Worm (Caenorhabditis elegans): ENCODE results near the gene Y38H6C.9.

Y38H6C.9 gene

DNA sequence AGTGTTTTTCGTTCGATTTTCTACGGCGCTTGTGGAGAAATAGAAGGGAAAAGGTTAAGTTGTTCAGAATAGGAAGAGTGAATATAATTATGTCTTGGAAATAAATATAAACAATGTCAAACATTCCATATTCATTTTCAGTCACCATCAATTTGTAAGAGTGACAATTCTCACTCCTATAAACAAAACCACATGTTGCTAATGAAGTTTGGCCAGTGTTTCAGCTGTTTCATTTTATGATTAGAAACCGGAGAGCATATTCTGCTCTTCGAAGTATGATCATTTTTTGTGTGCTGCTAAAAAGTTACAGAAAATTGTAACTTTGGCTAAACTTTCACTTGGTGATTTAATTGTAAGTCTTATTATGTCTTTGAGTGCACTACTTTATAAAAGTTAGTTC lies 33.0 kb upstream of the Y38H6C.9 start, which contains the start of gene Y38H6C.21:
TSS of gene Y38H6C.21 (minus strand) at position 148 of the 400 bp plus-strand sequence.
- TF ChIP-seq ces-1 (GFP tag; optimal IDR thresholded peaks at IDR 0.05) (no peak), ceh-39 (tag; optimal IDR thresholded peaks at IDR 0.05) (no peak), sem-2 (GFP tag; optimal IDR thresholded peaks at IDR 0.05) (no peak), elt-1 (tag; optimal IDR thresholded peaks at IDR 0.05; ENCODE audit: borderline replicate concordance, insufficient read depth) (no peak), lsy-2 (tag; optimal IDR thresholded peaks at IDR 0.05) (no peak), hlh-1 (tag; optimal IDR thresholded peaks at IDR 0.05) (no peak)

DNA sequence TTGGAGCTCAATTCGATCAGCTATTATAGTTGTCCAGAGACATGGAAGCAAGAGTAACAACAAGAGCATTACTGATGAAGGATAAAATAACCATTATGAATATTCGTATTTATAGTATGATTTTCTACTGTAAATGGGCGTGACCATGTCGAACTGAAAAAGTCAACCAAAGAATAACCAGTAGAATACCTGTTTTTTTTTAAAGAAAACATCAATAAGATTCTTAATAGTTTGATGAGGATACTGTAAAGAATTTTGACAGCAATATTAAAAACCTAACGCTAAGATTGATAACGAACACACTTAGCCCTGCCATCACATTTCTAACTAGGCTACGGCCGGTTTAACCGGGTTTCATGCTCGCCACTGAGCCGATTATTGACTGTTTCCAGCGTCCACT lies 30.9 kb upstream of the Y38H6C.9 start, which contains the start of gene vmo-1:
TSS of gene vmo-1 (minus strand) at position 101 of the 400 bp plus-strand sequence.
- TF ChIP-seq snpc-4 (tag; optimal IDR thresholded peaks at IDR 0.05) (no peak), cnd-1 (tag; optimal IDR thresholded peaks at IDR 0.05) (no peak), blmp-1 (tag; optimal IDR thresholded peaks at IDR 0.05) (no peak), nhr-2 (tag; optimal IDR thresholded peaks at IDR 0.05) (no peak), unc-120 (tag; optimal IDR thresholded peaks at IDR 0.05; ENCODE audit: poor library complexity, severe bottlenecking) (no peak), mep-1 (tag; optimal IDR thresholded peaks at IDR 0.05) (no peak), mls-2 (tag; optimal IDR thresholded peaks at IDR 0.05) (no peak), mab-5 (tag; optimal IDR thresholded peaks at IDR 0.05) (no peak), ces-1 (GFP tag; optimal IDR thresholded peaks at IDR 0.05) (no peak), M03D4.4 (tag; optimal IDR thresholded peaks at IDR 0.05) (no peak), elt-3 (tag; optimal IDR thresholded peaks at IDR 0.05) (no peak), zip-8 (tag; optimal IDR thresholded peaks at IDR 0.05) (no peak), lsy-2 (tag; optimal IDR thresholded peaks at IDR 0.05) (no peak), unc-62 (GFP tag; optimal IDR thresholded peaks at IDR 0.05) (no peak)

DNA sequence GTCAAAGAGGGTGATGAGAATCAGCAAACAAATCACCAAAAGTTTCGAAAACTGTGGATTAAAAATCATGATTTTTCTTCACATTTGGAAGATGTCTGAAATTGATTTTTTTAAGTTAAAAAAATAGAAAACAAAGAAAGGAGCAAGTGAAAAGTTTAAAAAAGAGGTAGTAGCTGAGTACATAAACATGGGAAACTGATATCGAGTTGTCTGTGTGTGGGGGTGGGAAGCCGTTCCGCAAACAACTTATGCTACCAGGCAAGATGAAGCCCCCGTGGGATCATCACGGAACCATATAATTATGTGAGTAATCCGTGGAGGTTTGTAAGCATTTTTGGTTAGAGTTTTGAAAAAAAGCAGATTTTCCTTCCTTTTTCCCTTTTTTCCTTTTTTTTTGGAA lies 29.0 kb upstream of the Y38H6C.9 start, which contains the start of gene Y38H6C.20:
TSS of gene Y38H6C.20 (minus strand) at position 101 of the 400 bp plus-strand sequence.
- TF ChIP-seq unc-39 (tag; optimal IDR thresholded peaks at IDR 0.05) (no peak), nhr-237 (tag; optimal IDR thresholded peaks at IDR 0.05) (no peak), snpc-4 (tag; optimal IDR thresholded peaks at IDR 0.05) (no peak), M03D4.4 (tag; optimal IDR thresholded peaks at IDR 0.05) (no peak), ceh-43 (GFP tag; optimal IDR thresholded peaks at IDR 0.05) (no peak)

DNA sequence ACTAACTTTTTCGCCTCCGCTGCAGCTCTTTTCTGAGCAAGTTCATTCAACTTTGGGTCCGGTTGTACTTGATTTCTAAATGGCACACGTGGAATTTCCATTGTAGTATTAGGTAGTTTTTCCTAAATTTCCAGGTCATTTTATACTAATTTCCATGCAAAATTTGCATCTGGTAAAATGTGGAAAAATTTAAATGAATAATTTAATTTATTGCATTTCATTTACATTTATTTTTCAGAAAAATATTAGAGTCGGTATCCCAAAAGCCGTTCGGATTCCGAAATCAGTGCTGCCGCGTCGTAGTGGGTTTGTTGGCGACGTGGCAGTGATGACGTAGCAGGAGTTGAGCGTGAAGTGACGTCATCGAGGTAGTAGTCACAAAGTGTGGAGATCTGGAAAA lies 25.0 kb upstream of the Y38H6C.9 start, which contains the start of gene Y38H6C.18:
TSS of gene Y38H6C.18 (minus strand) at position 101 of the 400 bp plus-strand sequence.
- TF ChIP-seq nhr-76 (tag; optimal IDR thresholded peaks at IDR 0.05) (no peak), sem-2 (GFP tag; optimal IDR thresholded peaks at IDR 0.05) (no peak), elt-1 (tag; optimal IDR thresholded peaks at IDR 0.05; ENCODE audit: borderline replicate concordance, insufficient read depth) (no peak), nhr-28 (tag; optimal IDR thresholded peaks at IDR 0.05) (no peak), lin-32 (GFP tag; optimal IDR thresholded peaks at IDR 0.05) (no peak), ceh-43 (GFP tag; optimal IDR thresholded peaks at IDR 0.05) (no peak), bed-3 (GFP tag; optimal IDR thresholded peaks at IDR 0.05) (no peak), unc-62 (GFP tag; optimal IDR thresholded peaks at IDR 0.05) (no peak)

DNA sequence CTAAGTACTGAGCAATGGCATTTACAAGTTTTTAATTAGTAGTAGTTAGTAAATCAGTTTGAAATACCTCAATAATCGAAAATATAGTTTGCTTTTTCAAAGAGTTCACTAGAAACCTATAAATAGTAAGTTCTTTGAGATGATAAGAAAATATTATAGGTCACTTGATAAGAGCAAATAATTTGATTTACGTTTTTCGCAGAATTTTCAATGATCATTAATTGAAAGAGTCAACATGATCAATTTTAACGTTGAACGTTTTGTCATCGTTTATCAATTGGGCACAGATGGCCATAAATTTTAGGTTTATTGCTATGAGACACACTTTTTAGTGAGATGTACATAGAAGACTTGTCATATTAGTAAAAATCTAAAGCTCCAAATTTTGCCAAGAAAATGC lies 23.7 kb upstream of the Y38H6C.9 start:
- TF ChIP-seq unc-120 (tag; optimal IDR thresholded peaks at IDR 0.05; ENCODE audit: poor library complexity, severe bottlenecking) = no peak
- TF ChIP-seq nhr-28 (tag; optimal IDR thresholded peaks at IDR 0.05) = no peak
- TF ChIP-seq ham-2 (GFP tag; optimal IDR thresholded peaks at IDR 0.05) = no peak
- no peak for TF ChIP-seq ceh-39 (tag; optimal IDR thresholded peaks at IDR 0.05)
- no peak for TF ChIP-seq tbx-8 (GFP tag; optimal IDR thresholded peaks at IDR 0.05)
- TF ChIP-seq unc-62 (GFP tag; optimal IDR thresholded peaks at IDR 0.05) = no peak
- no peak for TF ChIP-seq nhr-237 (tag; optimal IDR thresholded peaks at IDR 0.05)
- no peak for TF ChIP-seq bed-3 (GFP tag; optimal IDR thresholded peaks at IDR 0.05)
- no peak for TF ChIP-seq snpc-4 (tag; optimal IDR thresholded peaks at IDR 0.05)
- no peak for TF ChIP-seq lin-13 (tag; optimal IDR thresholded peaks at IDR 0.05)
- TF ChIP-seq sem-2 (GFP tag; optimal IDR thresholded peaks at IDR 0.05) = no peak
- TF ChIP-seq nhr-12 (tag; optimal IDR thresholded peaks at IDR 0.05) = no peak
- no peak for TF ChIP-seq zip-8 (tag; optimal IDR thresholded peaks at IDR 0.05)
- no peak for TF ChIP-seq hlh-1 (tag; optimal IDR thresholded peaks at IDR 0.05)
- no peak for TF ChIP-seq pha-4 (tag; optimal IDR thresholded peaks at IDR 0.05)
- TF ChIP-seq ztf-11 (tag; optimal IDR thresholded peaks at IDR 0.05) = no peak
- TF ChIP-seq lsy-2 (tag; optimal IDR thresholded peaks at IDR 0.05) = no peak
- no peak for TF ChIP-seq unc-39 (tag; optimal IDR thresholded peaks at IDR 0.05)
- TF ChIP-seq nhr-76 (tag; optimal IDR thresholded peaks at IDR 0.05) = no peak
- TF ChIP-seq mab-5 (tag; optimal IDR thresholded peaks at IDR 0.05) = no peak
